Fruit fly (Drosophila melanogaster): ENCODE results near the gene CG43349.
A peak's percentile ranks its signal among the peaks of the same experiment; 100 is the strongest.

The CG43349 gene

DNA sequence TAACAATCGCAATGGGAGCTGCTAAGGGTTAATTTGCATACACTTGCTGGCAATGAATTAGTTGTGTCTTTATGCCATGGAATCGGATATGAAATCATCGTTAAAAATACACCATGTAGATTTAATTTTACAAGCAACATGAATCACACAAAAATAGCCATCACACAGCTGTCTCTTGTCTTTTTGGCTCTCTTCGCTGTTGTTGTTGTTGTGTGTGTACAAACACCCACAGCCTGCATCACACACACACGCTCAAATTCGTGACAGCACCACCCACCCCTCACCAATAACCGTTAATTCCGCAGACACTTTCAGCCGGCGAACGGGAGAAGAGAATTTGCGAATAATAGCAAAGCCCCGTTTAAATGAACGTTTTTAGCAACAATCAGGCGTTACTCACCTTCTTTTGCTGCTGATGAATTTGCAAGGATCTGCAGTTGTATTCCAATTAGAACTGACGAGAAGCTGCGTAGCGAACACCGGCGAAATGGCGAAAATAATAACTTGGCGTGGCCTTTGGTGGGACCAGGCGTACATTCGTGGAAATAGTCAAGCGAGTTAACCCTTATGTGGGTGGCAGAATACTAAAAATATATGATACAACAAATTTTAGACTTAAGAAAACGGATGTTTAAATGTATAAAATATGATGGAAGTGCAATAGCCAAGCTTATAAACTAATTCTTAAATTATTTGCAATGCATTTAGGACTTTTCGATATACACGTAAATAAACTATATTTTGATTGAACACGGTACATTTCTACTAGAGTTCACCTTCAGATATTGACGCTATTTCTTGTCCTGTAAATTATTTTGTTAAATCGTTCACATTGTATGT is 42.1 kb upstream of the CG43349 start, which contains the start of gene capt (continued):
- no peak for TF ChIP-seq pdm3 (GFP tag; optimal IDR thresholded peaks at IDR 0.05)
- TF ChIP-seq CG6854 (GFP tag; optimal IDR thresholded peaks at IDR 0.05), result no peak
- TF ChIP-seq CG11294 (GFP tag; IDR thresholded peaks at IDR 0.05), result no peak
- peak; percentile 65 for TF ChIP-seq CG31627 (GFP tag; optimal IDR thresholded peaks at IDR 0.05)
- TF ChIP-seq topi (GFP tag; optimal IDR thresholded peaks at IDR 0.05), result peak; percentile 27
- TF ChIP-seq dsx (GFP tag; optimal IDR thresholded peaks at IDR 0.05; ENCODE audit: poor library complexity, severe bottlenecking), result no peak
- TF ChIP-seq Ets21C (GFP tag; optimal IDR thresholded peaks at IDR 0.05), result no peak
- peak; percentile 27 for TF ChIP-seq CG34406 (GFP tag; optimal IDR thresholded peaks at IDR 0.05)
- TF ChIP-seq Hr38 (GFP tag; optimal IDR thresholded peaks at IDR 0.05), result no peak
- peak; percentile 37; the same call in 1 of the 3 replicates for TF ChIP-seq CG6163 (GFP tag; IDR thresholded peaks at IDR 0.05)
- no peak for TF ChIP-seq Lpt (GFP tag; optimal IDR thresholded peaks at IDR 0.05)
- TF ChIP-seq svp (GFP tag), result peak; percentile 74
- TF ChIP-seq vri (GFP tag; optimal IDR thresholded peaks at IDR 0.05), result peak; percentile 18
- peak; percentile 59 for TF ChIP-seq Met (GFP tag; optimal IDR thresholded peaks at IDR 0.05)
- TF ChIP-seq CG6276 (GFP tag; optimal IDR thresholded peaks at IDR 0.05), result no peak
- no peak for TF ChIP-seq net (GFP tag; optimal IDR thresholded peaks at IDR 0.05)
- peak; percentile 37; the same call in 1 of the 2 replicates for TF ChIP-seq CG15336 (GFP tag; IDR thresholded peaks at IDR 0.05)
- no peak for TF ChIP-seq OdsH (GFP tag; optimal IDR thresholded peaks at IDR 0.05)
- TF ChIP-seq CG32006 (GFP tag; optimal IDR thresholded peaks at IDR 0.05), result no peak
- TF ChIP-seq eg (GFP tag; IDR thresholded peaks at IDR 0.05), result peak; percentile 55; the same call in 1 of the 3 replicates
- no peak for TF ChIP-seq dac (GFP tag; optimal IDR thresholded peaks at IDR 0.05)
- no peak for TF ChIP-seq Hr4 (GFP tag; optimal IDR thresholded peaks at IDR 0.05)
- no peak for TF ChIP-seq CG11762 (GFP tag; optimal IDR thresholded peaks at IDR 0.05; ENCODE audit: insufficient read depth)
- peak; percentile 33 to 50 for TF ChIP-seq ss (GFP tag; optimal IDR thresholded peaks at IDR 0.05)
- no peak for TF ChIP-seq spab (GFP tag; optimal IDR thresholded peaks at IDR 0.05)
- peak; percentile 31 for TF ChIP-seq Sox102F (GFP tag; optimal IDR thresholded peaks at IDR 0.05)
- no peak for TF ChIP-seq CG10669 (GFP tag; optimal IDR thresholded peaks at IDR 0.05)
- TF ChIP-seq Eip93F (GFP tag; optimal IDR thresholded peaks at IDR 0.05), result no peak
- peak; percentile 66 for TF ChIP-seq Eip78C (GFP tag)
- no peak for TF ChIP-seq CG4318 (GFP tag; optimal IDR thresholded peaks at IDR 0.05)

DNA sequence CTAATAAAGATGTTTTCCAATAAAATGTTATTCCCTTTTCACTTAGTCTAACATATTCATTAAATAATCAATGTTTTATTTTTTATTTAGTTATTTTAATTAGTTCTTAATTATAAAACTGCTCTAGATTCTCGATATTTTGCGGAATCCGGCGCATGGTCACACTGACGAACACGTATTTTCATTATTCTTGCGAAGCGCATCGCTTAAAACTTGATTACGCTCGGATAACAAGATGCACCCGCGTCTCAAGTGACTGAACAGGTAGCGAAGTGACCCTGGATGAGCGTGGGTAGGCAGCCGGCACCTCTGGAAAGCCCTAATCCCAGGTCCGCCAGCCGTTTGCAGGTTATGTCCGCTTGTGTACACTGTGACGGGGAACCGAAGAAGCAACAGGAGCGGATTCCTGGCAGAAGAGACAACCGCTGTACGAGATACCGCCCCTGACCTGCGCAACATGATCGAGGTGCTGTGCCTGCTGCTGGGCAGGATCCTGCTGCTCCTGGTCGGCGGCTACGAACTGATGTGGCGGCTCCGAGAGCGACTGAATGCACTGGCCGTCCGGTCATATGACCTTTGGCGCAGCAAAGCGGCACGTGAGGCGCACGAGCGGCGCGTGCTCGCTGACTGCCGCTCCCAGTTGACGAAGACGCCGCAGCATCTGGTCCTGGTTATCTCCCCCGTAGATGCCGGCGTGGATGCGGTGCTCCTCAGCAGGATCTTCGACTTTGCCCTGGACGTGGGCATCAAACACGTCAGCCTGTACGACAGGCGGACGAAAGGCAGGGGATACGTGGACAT is 41.3 kb upstream of the CG43349 start, which contains the start of gene Tango14:
Tango14 (plus strand) TSS at position 143 of the 801 bp plus-strand sequence.
- peak; percentile 35; the same call in 1 of the 3 replicates for TF ChIP-seq eg (GFP tag; IDR thresholded peaks at IDR 0.05)
- TF ChIP-seq Gug (GFP tag; IDR thresholded peaks at IDR 0.05), result no peak
- peak; percentile 35 for TF ChIP-seq svp (GFP tag)

DNA sequence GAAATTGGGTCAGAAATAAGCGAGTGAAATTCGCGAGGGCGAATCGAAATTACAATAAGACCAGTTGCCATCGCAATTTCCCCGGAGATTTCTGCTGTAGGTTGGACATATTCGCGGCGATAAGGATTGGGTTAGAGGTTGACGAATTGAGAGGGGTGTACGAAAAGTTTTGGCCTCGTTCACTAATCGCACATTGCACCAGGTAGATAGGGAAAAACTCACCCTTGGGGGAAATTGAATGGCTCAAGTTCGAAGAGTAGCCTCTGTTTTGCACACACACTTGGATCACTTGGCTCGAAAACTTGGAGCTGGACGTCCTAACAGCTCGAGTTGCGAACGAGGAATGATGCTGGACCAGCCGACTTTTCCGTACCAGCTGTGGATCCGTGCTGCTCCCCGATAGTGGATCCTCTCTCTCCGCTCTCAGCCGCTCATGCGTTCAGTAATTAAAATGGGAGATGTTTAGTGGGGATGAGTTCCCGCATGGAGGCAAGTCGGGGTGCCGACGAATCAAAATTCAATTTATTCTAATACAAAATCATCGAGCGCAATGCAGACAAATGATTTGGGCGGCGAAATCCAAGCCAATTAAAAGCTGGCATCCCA is 36.4 kb upstream of the CG43349 start, which contains the start of gene CG5080:
CG5080 (minus strand) TSS at position 349 of the 606 bp plus-strand sequence.
- TF ChIP-seq Eip75B (GFP tag; optimal IDR thresholded peaks at IDR 0.05) (peak; percentile 14), svp (GFP tag) (peak; percentile 100), CG32006 (GFP tag; optimal IDR thresholded peaks at IDR 0.05) (no peak), CG11294 (GFP tag; IDR thresholded peaks at IDR 0.05) (no peak), Eip78C (GFP tag) (peak; percentile 60), CG8319 (GFP tag; optimal IDR thresholded peaks at IDR 0.05) (no peak), Ets21C (GFP tag; optimal IDR thresholded peaks at IDR 0.05) (no peak), net (GFP tag; optimal IDR thresholded peaks at IDR 0.05) (no peak), CG6854 (GFP tag; optimal IDR thresholded peaks at IDR 0.05) (no peak)
